Fruit fly (Drosophila melanogaster) whole organism, embryonic: Measurements from ENCODE around the gene Cp18.

Experiments
- Ada2b ChIP-seq: fragments of 200-800 bp; sonication (Bioruptor generic); IDR thresholded peaks from 2 replicates; pipeline ENCODE4 v1.3.6; 2022; ENCODE audit warnings: missing biosample characterization, missing genetic modification characterization
- Aef1 ChIP-seq: fragments of 200-800 bp; sonication (Bioruptor generic); IDR thresholded peaks from 3 replicates; pipeline ENCODE4 v1.3.6; 2022; ENCODE audit warnings: missing biosample characterization, missing genetic modification characterization
- Bdp1 ChIP-seq: fragments of 200-800 bp; sonication (Bioruptor generic); optimal IDR thresholded peaks from 3 replicates; lab custom pipeline; 2016; ENCODE audit warnings: missing biosample characterization, missing genetic modification characterization
- C15 ChIP-seq: fragments of 200-800 bp; sonication (Bioruptor generic); IDR thresholded peaks from 3 replicates; pipeline ENCODE4 v1.3.6; 2022; ENCODE audit warnings: missing biosample characterization, missing genetic modification characterization
- CG12219 ChIP-seq: fragments of 200-800 bp; sonication (Bioruptor generic); optimal IDR thresholded peaks from 3 replicates; lab custom pipeline; 2018; ENCODE audit warnings: missing biosample characterization, mild to moderate bottlenecking, missing genetic modification characterization
- CG13624 ChIP-seq: fragments of 200-800 bp; sonication (Bioruptor generic); optimal IDR thresholded peaks from 2 replicates; lab custom pipeline; 2016; ENCODE audit warnings: missing biosample characterization, missing genetic modification characterization
- CG1603 ChIP-seq: fragments of 200-800 bp; sonication (Bioruptor generic); optimal IDR thresholded peaks from 2 replicates; lab custom pipeline; 2019; ENCODE audit warnings: missing biosample characterization, mild to moderate bottlenecking, missing genetic modification characterization, moderate library complexity
- CG17186 ChIP-seq: fragments of 200-800 bp; sonication (Bioruptor generic); optimal IDR thresholded peaks from 3 replicates; lab custom pipeline; 2017; ENCODE audit warnings: missing biosample characterization, missing genetic modification reagents, missing genetic modification characterization
- CG17359 ChIP-seq: fragments of 200-800 bp; sonication (Bioruptor generic); optimal IDR thresholded peaks from 3 replicates; lab custom pipeline; 2018; ENCODE audit warnings: missing biosample characterization, mild to moderate bottlenecking, missing genetic modification characterization, moderate library complexity
- CG18599 ChIP-seq: fragments of 200-800 bp; sonication (Bioruptor generic); optimal IDR thresholded peaks from 3 replicates; lab custom pipeline; 2017; ENCODE audit warnings: missing biosample characterization, missing genetic modification characterization, mild to moderate bottlenecking, moderate library complexity, missing genetic modification reagents
- CG4328 ChIP-seq: fragments of 200-800 bp; sonication (Bioruptor generic); optimal IDR thresholded peaks from 3 replicates; lab custom pipeline; 2017; ENCODE audit warnings: missing biosample characterization, missing genetic modification reagents, missing genetic modification characterization
- CG4360 ChIP-seq: fragments of 200-800 bp; sonication (Bioruptor generic); IDR thresholded peaks from 2 replicates; pipeline ENCODE4 v1.3.6; 2022; ENCODE audit warnings: missing biosample characterization, missing genetic modification characterization
- CG4820 ChIP-seq: fragments of 200-800 bp; sonication (Bioruptor generic); optimal IDR thresholded peaks from 3 replicates; lab custom pipeline; 2016; ENCODE audit warnings: missing biosample characterization, missing genetic modification characterization
- CG4854 ChIP-seq: fragments of 200-800 bp; sonication (Bioruptor generic); optimal IDR thresholded peaks from 2 replicates; lab custom pipeline; 2016; ENCODE audit warnings: missing biosample characterization, missing genetic modification characterization, inconsistent platforms
- CG6765 ChIP-seq: fragments of 200-800 bp; sonication (Bioruptor generic); optimal IDR thresholded peaks from 3 replicates; lab custom pipeline; 2017; ENCODE audit warnings: missing biosample characterization, mild to moderate bottlenecking, missing genetic modification characterization
- CG6813 ChIP-seq: fragments of 200-800 bp; sonication (Bioruptor generic); optimal IDR thresholded peaks from 2 replicates; lab custom pipeline; 2017; ENCODE audit warnings: missing biosample characterization, missing genetic modification characterization, mild to moderate bottlenecking, moderate library complexity, missing genetic modification reagents
- CG7357 ChIP-seq: fragments of 200-800 bp; sonication (Bioruptor generic); IDR thresholded peaks from 3 replicates; pipeline ENCODE4 v1.3.6; 2022; ENCODE audit warnings: missing biosample characterization, missing genetic modification characterization
- CG9609 ChIP-seq: fragments of 200-800 bp; sonication (Bioruptor generic); optimal IDR thresholded peaks from 3 replicates; lab custom pipeline; 2016; ENCODE audit warnings: missing biosample characterization, missing genetic modification characterization
- CoRest ChIP-seq: fragments of 200-800 bp; sonication (Bioruptor generic); optimal IDR thresholded peaks from 3 replicates; lab custom pipeline; 2018; ENCODE audit warnings: missing biosample characterization, mild to moderate bottlenecking, missing genetic modification characterization, moderate library complexity
- D19B ChIP-seq: fragments of 200-800 bp; sonication (Bioruptor generic); optimal IDR thresholded peaks from 2 replicates; lab custom pipeline; 2017; ENCODE audit warnings: missing biosample characterization, mild to moderate bottlenecking, missing genetic modification characterization
- Deaf1 ChIP-seq: fragments of 200-800 bp; optimal IDR thresholded peaks from 3 replicates; lab custom pipeline; 2019; ENCODE audit warnings: missing biosample characterization, mild to moderate bottlenecking, missing genetic modification characterization, moderate library complexity
- Dip2 ChIP-seq: fragments of 200-800 bp; sonication (Bioruptor generic); IDR thresholded peaks from 2 replicates; pipeline ENCODE4 v1.3.6; 2022; ENCODE audit warnings: missing biosample characterization, missing genetic modification characterization
- Drgx ChIP-seq: fragments of 200-800 bp; sonication (Bioruptor generic); IDR thresholded peaks from 2 replicates; pipeline ENCODE4 v1.3.6; 2022; ENCODE audit warnings: missing biosample characterization, missing genetic modification characterization
- H15 ChIP-seq: fragments of 200-800 bp; sonication (Bioruptor generic); IDR thresholded peaks from 3 replicates; pipeline ENCODE4 v1.3.6; 2022; ENCODE audit warnings: missing biosample characterization, missing genetic modification characterization
- HHEX ChIP-seq: fragments of 200-800 bp; sonication (Bioruptor generic); optimal IDR thresholded peaks from 3 replicates; lab custom pipeline; 2017; ENCODE audit warnings: missing biosample characterization, mild to moderate bottlenecking, missing genetic modification characterization, missing genetic modification reagents
- Hand ChIP-seq: fragments of 200-800 bp; sonication (Bioruptor generic); optimal IDR thresholded peaks from 2 replicates; lab custom pipeline; 2017; ENCODE audit warnings: mild to moderate bottlenecking, missing biosample characterization, missing genetic modification reagents, missing genetic modification characterization
- Hmr ChIP-seq: fragments of 200-800 bp; sonication (Bioruptor generic); optimal IDR thresholded peaks from 3 replicates; lab custom pipeline; 2017; ENCODE audit warnings: mild to moderate bottlenecking, missing biosample characterization, missing genetic modification reagents, missing genetic modification characterization
- Kr ChIP-seq: fragments of 200-800 bp; sonication (Bioruptor generic); optimal IDR thresholded peaks from 2 replicates; lab custom pipeline; 2017; ENCODE audit warnings: missing biosample characterization, mild to moderate bottlenecking, missing genetic modification characterization
- MTF-1 ChIP-seq: fragments of 200-800 bp; sonication (Bioruptor generic); optimal IDR thresholded peaks from 2 replicates; lab custom pipeline; 2018; ENCODE audit warnings: missing biosample characterization, mild to moderate bottlenecking, missing genetic modification characterization, borderline replicate concordance
- PHDP ChIP-seq: fragments of 200-800 bp; sonication (Bioruptor generic); optimal IDR thresholded peaks from 3 replicates; lab custom pipeline; 2018; ENCODE audit warnings: missing biosample characterization, mild to moderate bottlenecking, missing genetic modification characterization, moderate library complexity
- ab ChIP-seq: fragments of 200-800 bp; sonication (Bioruptor generic); optimal IDR thresholded peaks from 2 replicates; lab custom pipeline; 2016; ENCODE audit warnings: missing biosample characterization, missing genetic modification characterization
- ase ChIP-seq: fragments of 200-800 bp; sonication (Bioruptor generic); IDR thresholded peaks from 3 replicates; pipeline ENCODE4 v1.3.6; 2022; ENCODE audit warnings: missing biosample characterization, missing genetic modification characterization
- caup ChIP-seq: fragments of 200-800 bp; sonication (Bioruptor generic); optimal IDR thresholded peaks from 3 replicates; lab custom pipeline; 2017; ENCODE audit warnings: missing biosample characterization, mild to moderate bottlenecking, missing genetic modification characterization, moderate library complexity; ENCODE audit not compliant: severe bottlenecking
- cg ChIP-seq: fragments of 200-800 bp; sonication (Bioruptor generic); optimal IDR thresholded peaks from 3 replicates; lab custom pipeline; 2019; ENCODE audit warnings: missing biosample characterization, mild to moderate bottlenecking, missing genetic modification characterization, moderate library complexity
- chif ChIP-seq, 2 experiments: fragments of 200-800 bp; sonication (Bioruptor generic); optimal IDR thresholded peaks; 3 replicates each; lab custom pipeline; 2016; ENCODE audit warnings: missing biosample characterization in 2 of 2, missing genetic modification characterization in 2 of 2
- dati ChIP-seq: fragments of 200-800 bp; sonication (Bioruptor generic); IDR thresholded peaks from 2 replicates; pipeline ENCODE4 v1.3.6; 2022; ENCODE audit warnings: missing biosample characterization, missing genetic modification characterization
- ewg ChIP-seq: fragments of 200-800 bp; sonication (Bioruptor generic); optimal IDR thresholded peaks from 3 replicates; lab custom pipeline; 2017; ENCODE audit warnings: mild to moderate bottlenecking, missing biosample characterization, missing genetic modification reagents, missing genetic modification characterization
- fd64A ChIP-seq: fragments of 200-800 bp; sonication (Bioruptor generic); optimal IDR thresholded peaks from 3 replicates; lab custom pipeline; 2018; ENCODE audit warnings: missing biosample characterization, mild to moderate bottlenecking, missing genetic modification characterization
- fd96Cb ChIP-seq: fragments of 200-800 bp; sonication (Bioruptor generic); optimal IDR thresholded peaks from 2 replicates; lab custom pipeline; 2018; ENCODE audit warnings: missing biosample characterization, mild to moderate bottlenecking, missing genetic modification characterization, moderate library complexity
- gsb-n ChIP-seq: fragments of 200-800 bp; sonication (Bioruptor generic); optimal IDR thresholded peaks from 3 replicates; lab custom pipeline; 2018; ENCODE audit warnings: missing biosample characterization, mild to moderate bottlenecking, missing genetic modification characterization
- jing ChIP-seq: fragments of 200-800 bp; sonication (Bioruptor generic); optimal IDR thresholded peaks from 2 replicates; lab custom pipeline; 2018; ENCODE audit warnings: missing biosample characterization, mild to moderate bottlenecking, missing genetic modification characterization
- mirr ChIP-seq: fragments of 200-800 bp; sonication (Bioruptor generic); optimal IDR thresholded peaks from 3 replicates; lab custom pipeline; 2018; ENCODE audit warnings: missing biosample characterization, mild to moderate bottlenecking, missing genetic modification characterization
- pita ChIP-seq: fragments of 200-800 bp; sonication (Bioruptor generic); optimal IDR thresholded peaks from 2 replicates; lab custom pipeline; 2017; ENCODE audit warnings: missing biosample characterization, mild to moderate bottlenecking, missing genetic modification characterization
- ranshi ChIP-seq: fragments of 200-800 bp; sonication (Bioruptor generic); IDR thresholded peaks from 2 replicates; pipeline ENCODE4 v1.3.6; 2022; ENCODE audit warnings: missing biosample characterization, missing genetic modification characterization
- repo ChIP-seq: fragments of 200-800 bp; sonication (Bioruptor generic); optimal IDR thresholded peaks from 2 replicates; lab custom pipeline; 2016; ENCODE audit warnings: missing biosample characterization, missing genetic modification characterization
- rib ChIP-seq: fragments of 200-800 bp; sonication (Bioruptor generic); IDR thresholded peaks from 2 replicates; pipeline ENCODE4 v1.3.6; 2022; ENCODE audit warnings: missing biosample characterization, missing genetic modification characterization
- sima ChIP-seq: fragments of 200-800 bp; sonication (Bioruptor generic); optimal IDR thresholded peaks from 2 replicates; lab custom pipeline; 2016; ENCODE audit warnings: missing biosample characterization, missing genetic modification characterization
- tin ChIP-seq: fragments of 200-800 bp; sonication (Bioruptor generic); optimal IDR thresholded peaks from 3 replicates; lab custom pipeline; 2016; ENCODE audit warnings: missing biosample characterization, missing genetic modification characterization
- toy ChIP-seq: fragments of 200-800 bp; sonication (Bioruptor generic); IDR thresholded peaks from 2 replicates; pipeline ENCODE4 v1.3.6; 2022; ENCODE audit warnings: missing biosample characterization, missing genetic modification characterization
- vvl ChIP-seq: fragments of 200-800 bp; sonication (Bioruptor generic); IDR thresholded peaks from 2 replicates; pipeline ENCODE4 v1.3.6; 2022; ENCODE audit warnings: missing biosample characterization, missing genetic modification characterization
- wor ChIP-seq: fragments of 200-800 bp; sonication (Bioruptor generic); IDR thresholded peaks from 2 replicates; pipeline ENCODE4 v1.3.6; 2022; ENCODE audit warnings: missing biosample characterization, missing genetic modification characterization

Gene Cp18

dm6 chr3L:8741051-8741468 lies 14.5 kb downstream of the Cp18 start (continued):
- TF ChIP-seq caup (GFP tag; lab: Kevin White, UChicago) (peak; percentile 50), CG1603 (tag; lab: Kevin White, UChicago) (no peak), Deaf1 (tag; lab: Kevin White, UChicago) (peak; percentile 30), fd96Cb (tag; lab: Kevin White, UChicago) (no peak), CG17359 (tag; lab: Kevin White, UChicago) (peak; percentile 31), H15 (GFP tag; lab: Robert Waterston, UW) (no peak), CG4820 (GFP tag; lab: Kevin White, UChicago) (no peak), CG9609 (no peak), Ada2b (GFP tag; lab: Robert Waterston, UW) (no peak), ranshi (GFP tag; lab: Robert Waterston, UW) (no peak), CG4854 (GFP tag; lab: Kevin White, UChicago) (no peak), C15 (GFP tag; lab: Robert Waterston, UW) (no peak), vvl (GFP tag; lab: Robert Waterston, UW) (peak; percentile 59; the same call in 1 of the 2 replicates), Aef1 (GFP tag; lab: Robert Waterston, UW) (no peak), ewg (GFP tag; lab: Kevin White, UChicago) (peak; percentile 45), jing (GFP tag; lab: Kevin White, UChicago) (no peak), PHDP (tag; lab: Kevin White, UChicago) (peak; percentile 47), pita (GFP tag; lab: Kevin White, UChicago) (no peak), ab (no peak), MTF-1 (GFP tag; lab: Kevin White, UChicago) (peak; percentile 36), CG17186 (GFP tag; lab: Kevin White, UChicago) (no peak), cg (no peak), CG13624 (GFP tag; lab: Kevin White, UChicago) (no peak), fd64A (GFP tag; lab: Kevin White, UChicago) (peak; percentile 20), Drgx (GFP tag; lab: Robert Waterston, UW) (no peak), Hand (no peak), Dip2 (GFP tag; lab: Robert Waterston, UW) (no peak), Hmr (GFP tag; lab: Kevin White, UChicago) (peak; percentile 33), wor (no peak), tin (GFP tag; lab: Kevin White, UChicago) (no peak), CG4328 (GFP tag; lab: Kevin White, UChicago) (peak; percentile 43), CoRest (tag; lab: Kevin White, UChicago) (peak; percentile 5), D19B (GFP tag; lab: Kevin White, UChicago) (no peak), ase (GFP tag; lab: Robert Waterston, UW) (no peak), toy (GFP tag; lab: Robert Waterston, UW) (no peak), CG18599 (GFP tag; lab: Kevin White, UChicago) (peak; percentile 5), Bdp1 (no peak), CG12219 (GFP tag; lab: Kevin White, UChicago) (peak; percentile 10), CG6765 (GFP tag; lab: Kevin White, UChicago) (peak; percentile 58), mirr (no peak), rib (GFP tag; lab: Robert Waterston, UW) (peak; percentile 50; the same call in 1 of the 2 replicates), CG7357 (GFP tag; lab: Robert Waterston, UW) (no peak), chif (GFP tag; optimal IDR thresholded peaks at IDR 0.05; lab: Kevin White, UChicago) (peak in 1 of 2 experiments; percentile 27), CG4360 (GFP tag; lab: Robert Waterston, UW) (no peak), dati (GFP tag; lab: Robert Waterston, UW) (no peak), Kr (no peak), gsb-n (tag; lab: Kevin White, UChicago) (no peak), repo (GFP tag; lab: Kevin White, UChicago) (no peak), sima (GFP tag; lab: Kevin White, UChicago) (no peak), CG6813 (GFP tag; lab: Kevin White, UChicago) (peak; percentile 51), HHEX (GFP tag; lab: Kevin White, UChicago) (peak; percentile 58)
